Worm (Caenorhabditis elegans): ENCODE data around the gene F56A11.4.
A peak's percentile ranks its signal among the peaks of the same experiment; 100 is the strongest.

F56A11.4 gene

ce11 chrIV:531835-532234 is 16.3 kb upstream of the F56A11.4 start, which contains the start of gene glt-7:
TSS of gene glt-7 (plus strand) at chrIV:532135.
- TF ChIP-seq R02D3.7 (tag; optimal IDR thresholded peaks at IDR 0.05) (no peak), php-3 (GFP tag; IDR thresholded peaks at IDR 0.05) (no peak), daf-8 (GFP tag; IDR thresholded peaks at IDR 0.05) (no peak), fkh-10 (GFP tag; optimal IDR thresholded peaks at IDR 0.05) (no peak), dmd-6 (GFP tag; IDR thresholded peaks at IDR 0.05) (no peak), nhr-111 (GFP tag; optimal IDR thresholded peaks at IDR 0.05) (no peak), ceh-28 (tag; optimal IDR thresholded peaks at IDR 0.05) (no peak), ceh-62 (tag; optimal IDR thresholded peaks at IDR 0.05) (no peak), Y48G9A.11 (GFP tag; IDR thresholded peaks at IDR 0.05) (no peak), spr-1 (tag; optimal IDR thresholded peaks at IDR 0.05) (no peak), aly-2 (tag; optimal IDR thresholded peaks at IDR 0.05) (no peak), spr-3 (GFP tag; optimal IDR thresholded peaks at IDR 0.05) (no peak), mxl-2 (GFP tag; conservative IDR thresholded peaks at IDR 0.05) (no peak), mdl-1 (tag; optimal IDR thresholded peaks at IDR 0.05) (no peak), nhr-28 (tag; optimal IDR thresholded peaks at IDR 0.05) (no peak), daf-16 (GFP tag; optimal IDR thresholded peaks at IDR 0.05) (no peak), daf-16 (tag; optimal IDR thresholded peaks at IDR 0.05) (no peak), attf-4 (tag; optimal IDR thresholded peaks at IDR 0.05) (no peak), Y105C5A.15 (GFP tag; IDR thresholded peaks at IDR 0.05) (no peak), F44E2.7 (GFP tag; IDR thresholded peaks at IDR 0.05) (no peak)

- TF ChIP-seq spr-1 (tag; optimal IDR thresholded peaks at IDR 0.05): no peak
- no peak for TF ChIP-seq lin-1 (GFP tag; IDR thresholded peaks at IDR 0.05)
Measured at ce11 chrIV:545852-546251, 2.2 kb upstream of the F56A11.4 start.

ce11 chrIV:551923-552322 is 3.8 kb downstream of the F56A11.4 start:
- TF ChIP-seq set-16 (GFP tag; IDR thresholded peaks at IDR 0.05) (no peak), dmd-6 (GFP tag; IDR thresholded peaks at IDR 0.05) (peak; percentile 91), daf-19 (GFP tag; conservative IDR thresholded peaks at IDR 0.05) (no peak), ceh-20 (GFP tag; IDR thresholded peaks at IDR 0.05) (0 out of 2 replicates have a peak, but pooled peaks have one; percentile 40), unc-62 (GFP tag; optimal IDR thresholded peaks at IDR 0.05 in 1 of 2) (peak in 1 of 2 experiments; percentile 31), unc-62 (tag; optimal IDR thresholded peaks at IDR 0.05) (no peak), daf-16 (GFP tag; optimal IDR thresholded peaks at IDR 0.05) (peak in 1 of 2 experiments; percentile 70), daf-16 (tag; optimal IDR thresholded peaks at IDR 0.05) (peak; percentile 83), lin-1 (GFP tag; IDR thresholded peaks at IDR 0.05) (peak; percentile 90), nhr-28 (tag; optimal IDR thresholded peaks at IDR 0.05) (no peak), nhr-48 (tag; optimal IDR thresholded peaks at IDR 0.05) (peak; percentile 32), mxl-3 (GFP tag; optimal IDR thresholded peaks at IDR 0.05) (peak; percentile 46), pqm-1 (tag; optimal IDR thresholded peaks at IDR 0.05) (peak; percentile 59), tra-1 (GFP tag; IDR thresholded peaks at IDR 0.05) (peak; percentile 91)

- TF ChIP-seq unc-62 (GFP tag; optimal IDR thresholded peaks at IDR 0.05 in 1 of 2) (peak in 1 of 2 experiments; percentile 23), unc-62 (tag; optimal IDR thresholded peaks at IDR 0.05) (no peak), hlh-30 (tag; optimal IDR thresholded peaks at IDR 0.05; ENCODE audit: insufficient read depth) (no peak)
Measured at ce11 chrIV:554005-554404, 5.9 kb downstream of the F56A11.4 start.

- peak; percentile 69 for TF ChIP-seq set-16 (GFP tag; IDR thresholded peaks at IDR 0.05)
- no peak for TF ChIP-seq php-3 (GFP tag; IDR thresholded peaks at IDR 0.05)
Measured at ce11 chrIV:558735-559284, 10.7 kb downstream of the F56A11.4 start, which contains the start of gene efn-4. TSS of gene efn-4 (plus strand) at chrIV:559234.

- TF ChIP-seq unc-62 (GFP tag; optimal IDR thresholded peaks at IDR 0.05 in 1 of 2) (peak in 1 of 2 experiments; percentile 76), unc-62 (tag; optimal IDR thresholded peaks at IDR 0.05) (no peak), mes-2 (tag; optimal IDR thresholded peaks at IDR 0.05; ENCODE audit: poor library complexity, severe bottlenecking) (no peak)
Measured at ce11 chrIV:560314-560713, 12.2 kb downstream of the F56A11.4 start.
